Worm (Caenorhabditis elegans) whole organism, early embryonic: Measurements from ENCODE around the gene mak-1.

ENCODE experiments used
- B0310.2 ChIP-seq: sonication (generic microtip); optimal IDR thresholded peaks from 2 replicates; lab custom pipeline; 2016; ENCODE audit warnings: mild to moderate bottlenecking, missing genetic modification characterization, missing compliant biosample characterization
- F13C5.2 ChIP-seq: sonication (generic microtip); optimal IDR thresholded peaks from 2 replicates; lab custom pipeline; 2017; ENCODE audit warnings: mild to moderate bottlenecking, missing genetic modification characterization, inconsistent platforms, missing compliant biosample characterization
- aly-1 ChIP-seq: sonication (generic microtip); optimal IDR thresholded peaks from 2 replicates; lab custom pipeline; 2016; ENCODE audit warnings: missing genetic modification characterization, missing compliant biosample characterization
- ama-1 ChIP-seq: fragments of 150-350 bp; optimal IDR thresholded peaks from 2 replicates; lab custom pipeline; 2014
- ceh-13 ChIP-seq: fragments of 200-800 bp; sonication (Bioruptor generic); optimal IDR thresholded peaks from 2 replicates; lab custom pipeline; 2018; ENCODE audit warnings: mild to moderate bottlenecking, missing genetic modification characterization, missing compliant biosample characterization
- ceh-36 ChIP-seq: sonication (generic microtip); optimal IDR thresholded peaks from 2 replicates; lab custom pipeline; 2016; ENCODE audit warnings: missing genetic modification characterization, inconsistent platforms, missing compliant biosample characterization
- ets-7 ChIP-seq: sonication (generic microtip); optimal IDR thresholded peaks from 2 replicates; lab custom pipeline; 2016; ENCODE audit warnings: missing genotype, missing genetic modification characterization, missing compliant biosample characterization
- flt-1 ChIP-seq: fragments of 200-800 bp; sonication (Bioruptor generic); IDR thresholded peaks from 2 replicates; pipeline ENCODE4 v1.3.6; 2022; ENCODE audit warnings: missing genetic modification characterization, missing compliant biosample characterization
- hmbx-1 ChIP-seq: sonication (generic microtip); optimal IDR thresholded peaks from 2 replicates; lab custom pipeline; 2016; ENCODE audit warnings: mild to moderate bottlenecking, missing genetic modification characterization, missing compliant biosample characterization
- hmg-4 ChIP-seq: fragments of 200-800 bp; sonication (Bioruptor generic); optimal IDR thresholded peaks from 2 replicates; lab custom pipeline; 2018; ENCODE audit warnings: mild to moderate bottlenecking, missing genetic modification characterization, missing compliant biosample characterization
- hnd-1 ChIP-seq: sonication (generic microtip); optimal IDR thresholded peaks from 2 replicates; lab custom pipeline; 2016; ENCODE audit warnings: missing genetic modification characterization, missing compliant biosample characterization
- pes-1 ChIP-seq: fragments of 200-800 bp; sonication (Bioruptor generic); IDR thresholded peaks from 2 replicates; pipeline ENCODE4 v1.3.6; 2022; ENCODE audit warnings: missing genetic modification reagents, missing genetic modification characterization, missing compliant biosample characterization
- scrt-1 ChIP-seq: fragments of 200-800 bp; sonication (Bioruptor generic); IDR thresholded peaks from 2 replicates; pipeline ENCODE4 v1.3.6; 2022; ENCODE audit warnings: missing genetic modification characterization, missing compliant biosample characterization
- sea-1 ChIP-seq: fragments of 200-800 bp; sonication (Bioruptor generic); conservative IDR thresholded peaks from 2 replicates; pipeline ENCODE4 v1.3.6; 2022; ENCODE audit warnings: missing genetic modification characterization, missing compliant biosample characterization
- tbx-11 ChIP-seq: fragments of 200-800 bp; sonication (Bioruptor generic); IDR thresholded peaks from 2 replicates; pipeline ENCODE4 v1.3.6; 2022; ENCODE audit warnings: missing genetic modification characterization, missing compliant biosample characterization
- tbx-37 ChIP-seq: fragments of 200-800 bp; sonication (Bioruptor generic); conservative IDR thresholded peaks from 2 replicates; pipeline ENCODE4 v1.3.6; 2022; ENCODE audit warnings: missing genetic modification reagents, missing genetic modification characterization, missing compliant biosample characterization
- tra-4 ChIP-seq: sonication (generic microtip); optimal IDR thresholded peaks from 2 replicates; lab custom pipeline; 2017; ENCODE audit warnings: missing genetic modification characterization, missing compliant biosample characterization

The mak-1 gene

DNA sequence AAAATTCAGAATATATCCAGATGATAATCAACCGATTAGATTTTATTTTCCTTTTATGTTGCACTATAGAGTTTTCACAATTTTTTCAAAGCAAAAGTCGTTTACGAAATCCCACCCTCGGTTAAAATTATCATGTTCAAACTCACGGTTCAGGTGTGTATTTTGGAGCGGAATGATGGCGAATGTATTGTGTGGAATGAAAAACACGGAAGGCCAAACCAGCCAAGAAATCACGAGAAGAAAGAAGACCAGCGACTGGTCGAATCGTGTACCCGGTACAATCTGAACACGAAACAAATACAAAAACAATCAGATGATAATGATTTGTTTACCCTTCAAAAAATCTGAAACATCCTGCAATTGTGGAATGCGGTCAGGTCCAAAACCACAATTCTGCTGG lies 19.5 kb downstream of the mak-1 start:
- TF ChIP-seq B0310.2 (tag; lab: Kevin White, UChicago) = no peak

DNA sequence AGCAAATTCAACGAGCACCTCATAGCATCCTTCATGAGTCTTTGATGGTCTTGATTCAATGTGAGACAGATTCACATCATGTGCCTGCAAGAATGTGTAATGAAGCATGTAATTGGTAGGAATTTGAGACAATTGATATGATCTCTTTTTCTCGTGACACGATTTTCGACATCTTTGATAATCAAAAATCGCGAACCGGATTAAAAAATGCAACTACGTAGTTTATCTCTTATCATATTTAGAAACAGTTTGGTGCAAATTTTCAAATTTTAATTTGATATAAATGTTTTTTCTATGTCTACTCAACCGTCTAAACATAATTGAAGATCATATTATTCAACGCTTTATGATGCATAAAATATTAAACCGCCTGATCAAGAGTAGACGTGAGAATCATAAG lies 20.5 kb downstream of the mak-1 start:
- TF ChIP-seq hnd-1 (tag; lab: Kevin White, UChicago) (no peak), aly-1 (tag; lab: Kevin White, UChicago) (no peak), hmbx-1 (tag; lab: Kevin White, UChicago) (no peak), ama-1 (no peak), ceh-36 (tag; lab: Kevin White, UChicago) (no peak), scrt-1 (GFP tag; lab: Robert Waterston, UW) (no peak), tbx-11 (GFP tag; lab: Robert Waterston, UW) (no peak), flt-1 (GFP tag; lab: Robert Waterston, UW) (no peak)

DNA sequence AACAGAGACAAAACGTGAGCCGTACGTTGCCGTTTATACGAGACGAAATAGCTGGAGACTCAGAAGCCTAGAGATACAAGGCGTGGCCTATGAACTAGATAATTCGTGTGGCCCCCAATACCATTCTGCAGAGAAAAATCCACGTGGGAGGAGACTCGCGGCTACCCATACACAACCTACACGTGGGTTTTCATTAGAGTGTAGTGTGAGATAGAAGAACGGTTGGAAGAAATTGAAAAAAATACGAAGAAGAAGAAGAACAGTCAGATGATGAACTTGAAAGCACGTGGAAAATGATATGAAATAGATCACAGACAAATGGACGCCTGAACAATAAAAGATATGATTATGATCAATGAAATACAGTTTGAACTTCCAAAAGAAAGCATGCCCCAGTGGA lies 21.3 kb downstream of the mak-1 start:
- no peak for TF ChIP-seq hmbx-1 (tag; lab: Kevin White, UChicago)
- no peak for TF ChIP-seq sea-1 (GFP tag; lab: Robert Waterston, UW)
- no peak for TF ChIP-seq hmg-4 (GFP tag; lab: Kevin White, UChicago)
- TF ChIP-seq ceh-36 (tag; lab: Kevin White, UChicago) = no peak
- no peak for TF ChIP-seq scrt-1 (GFP tag; lab: Robert Waterston, UW)
- TF ChIP-seq B0310.2 (tag; lab: Kevin White, UChicago) = no peak
- TF ChIP-seq tbx-11 (GFP tag; lab: Robert Waterston, UW) = no peak
- TF ChIP-seq tbx-37 (GFP tag; lab: Robert Waterston, UW) = no peak
- no peak for TF ChIP-seq pes-1 (GFP tag; lab: Robert Waterston, UW)
- TF ChIP-seq hnd-1 (tag; lab: Kevin White, UChicago) = no peak
- no peak for TF ChIP-seq tra-4 (tag; lab: Kevin White, UChicago)
- TF ChIP-seq ama-1 = no peak
- TF ChIP-seq aly-1 (tag; lab: Kevin White, UChicago) = no peak
- TF ChIP-seq ceh-13 = no peak
- TF ChIP-seq F13C5.2 = no peak
- no peak for TF ChIP-seq ets-7 (tag; lab: Kevin White, UChicago)

DNA sequence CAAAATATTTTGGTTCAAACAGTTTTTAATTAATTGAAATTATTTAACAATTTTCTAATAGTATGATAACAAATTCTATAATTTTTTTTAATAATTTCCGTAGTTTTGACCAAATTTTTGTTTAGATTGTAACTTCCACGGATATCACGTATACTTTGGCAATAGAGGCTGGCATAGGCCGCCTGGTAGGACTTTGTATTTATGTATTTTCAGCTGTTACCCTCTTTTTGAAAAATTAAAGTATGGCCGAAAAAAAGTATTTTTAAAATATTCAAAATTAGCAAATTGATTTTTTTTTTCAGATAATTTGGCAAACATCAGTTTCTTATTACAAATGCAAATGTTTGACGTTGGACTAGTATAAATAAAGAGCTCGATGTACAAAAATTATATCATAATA lies 22.6 kb downstream of the mak-1 start, which contains the start of the genes nsph-1.1 and K08F8.15:
TSS of gene nsph-1.1 (plus strand) at position 301 of the 400 bp plus-strand sequence.
TSS of gene K08F8.15 (plus strand) at position 335 of the 400 bp plus-strand sequence.
- TF ChIP-seq sea-1 (GFP tag; lab: Robert Waterston, UW) (no peak), scrt-1 (GFP tag; lab: Robert Waterston, UW) (no peak), ceh-36 (tag; lab: Kevin White, UChicago) (no peak), tra-4 (tag; lab: Kevin White, UChicago) (no peak), hmbx-1 (tag; lab: Kevin White, UChicago) (no peak), tbx-37 (GFP tag; lab: Robert Waterston, UW) (no peak), B0310.2 (tag; lab: Kevin White, UChicago) (no peak), hnd-1 (tag; lab: Kevin White, UChicago) (no peak)

DNA sequence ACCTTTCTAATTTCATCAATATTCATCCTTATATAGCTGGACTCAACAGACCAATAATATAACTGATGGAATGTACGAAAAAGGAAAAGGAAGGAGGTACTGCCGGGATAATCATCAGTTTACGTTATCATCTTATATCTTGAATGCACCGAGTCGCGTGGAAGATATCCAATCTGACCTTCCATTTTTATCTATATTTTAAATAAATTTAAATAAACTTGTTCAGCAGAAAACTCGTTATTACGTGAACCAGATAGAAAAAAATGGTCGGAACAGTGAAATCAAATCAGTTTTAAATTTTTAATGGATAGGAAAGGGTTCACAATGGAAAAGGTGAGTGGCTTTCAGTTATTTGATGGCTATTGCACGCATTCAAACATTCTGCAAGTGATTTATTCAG lies 23.0 kb downstream of the mak-1 start, which contains the start of gene pah-1:
TSS of gene pah-1 (minus strand) at position 101 of the 400 bp plus-strand sequence.
- TF ChIP-seq sea-1 (GFP tag; lab: Robert Waterston, UW) (no peak), ama-1 (no peak)

DNA sequence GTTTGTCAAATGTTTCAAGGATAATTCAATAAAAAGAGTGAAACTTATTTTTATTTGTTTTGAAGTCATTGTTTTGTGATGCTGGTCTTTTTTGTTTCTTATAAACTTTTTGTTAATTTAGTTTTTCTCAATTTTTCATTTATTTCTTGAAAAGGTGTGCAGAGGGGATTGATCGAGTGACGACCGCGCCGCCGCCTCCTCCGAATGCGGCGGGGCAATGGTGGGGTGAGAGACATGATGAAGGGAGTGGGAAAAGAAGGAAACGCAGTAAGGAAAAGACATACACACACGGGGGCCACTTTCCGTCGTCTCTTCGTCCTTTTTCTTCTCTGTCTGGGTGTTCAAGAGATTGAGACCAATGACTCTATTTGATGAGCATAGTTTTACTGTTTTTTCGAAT lies 25.5 kb downstream of the mak-1 start:
- TF ChIP-seq tbx-11 (GFP tag; lab: Robert Waterston, UW) (no peak), F13C5.2 (peak; percentile 53), hmg-4 (GFP tag; lab: Kevin White, UChicago) (peak; percentile 69)

DNA sequence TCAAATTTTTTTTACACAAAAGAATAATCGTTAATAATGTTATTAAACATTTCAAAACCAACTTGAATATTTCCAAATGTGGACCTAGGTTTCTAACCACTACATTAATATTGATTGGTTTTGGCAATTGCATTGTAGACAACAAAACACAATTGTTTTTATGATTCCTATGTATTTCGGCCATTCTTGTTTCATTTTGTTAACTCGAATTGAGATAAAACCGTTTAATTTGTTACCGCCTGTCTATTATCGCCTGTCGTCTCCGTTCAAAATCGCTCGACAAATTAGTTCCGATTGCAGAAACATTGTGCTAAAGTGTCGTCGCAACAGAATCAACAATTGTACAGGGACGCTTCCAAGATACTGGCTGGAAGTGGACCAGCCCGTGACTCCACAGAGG lies 26.8 kb downstream of the mak-1 start, which contains the start of gene let-19:
TSS of gene let-19 (plus strand) at position 301 of the 400 bp plus-strand sequence.
- TF ChIP-seq tbx-11 (GFP tag; lab: Robert Waterston, UW) (no peak), hnd-1 (tag; lab: Kevin White, UChicago) (no peak), ama-1 (no peak), hmbx-1 (tag; lab: Kevin White, UChicago) (no peak), scrt-1 (GFP tag; lab: Robert Waterston, UW) (no peak), pes-1 (GFP tag; lab: Robert Waterston, UW) (no peak), sea-1 (GFP tag; lab: Robert Waterston, UW) (no peak), ets-7 (tag; lab: Kevin White, UChicago) (no peak), ceh-36 (tag; lab: Kevin White, UChicago) (no peak), tra-4 (tag; lab: Kevin White, UChicago) (no peak), aly-1 (tag; lab: Kevin White, UChicago) (no peak), hmg-4 (GFP tag; lab: Kevin White, UChicago) (no peak), B0310.2 (tag; lab: Kevin White, UChicago) (no peak), flt-1 (GFP tag; lab: Robert Waterston, UW) (no peak), ceh-13 (no peak), tbx-37 (GFP tag; lab: Robert Waterston, UW) (no peak), F13C5.2 (no peak)

DNA sequence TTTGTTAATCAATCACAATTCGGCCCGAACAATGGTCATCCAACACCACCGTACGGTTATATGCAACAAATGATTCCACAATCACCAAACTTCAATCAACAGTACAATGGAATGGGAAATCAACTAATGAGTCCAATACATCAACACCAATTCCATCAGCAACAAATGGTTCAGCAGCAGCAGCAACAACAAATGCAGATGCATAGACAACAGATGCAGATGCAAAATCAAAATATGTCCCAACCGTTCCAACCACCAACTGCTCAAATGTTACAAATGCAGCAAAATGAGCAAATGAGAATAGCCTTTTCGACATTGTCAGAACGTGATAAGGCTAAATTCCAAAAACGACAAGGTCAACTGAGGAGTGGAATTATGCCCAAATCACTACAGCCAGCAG lies 32.6 kb downstream of the mak-1 start:
- TF ChIP-seq tbx-37 (GFP tag; lab: Robert Waterston, UW) = no peak
- TF ChIP-seq F13C5.2 = no peak
- no peak for TF ChIP-seq scrt-1 (GFP tag; lab: Robert Waterston, UW)
- TF ChIP-seq hmbx-1 (tag; lab: Kevin White, UChicago) = no peak
- TF ChIP-seq B0310.2 (tag; lab: Kevin White, UChicago) = no peak
- no peak for TF ChIP-seq flt-1 (GFP tag; lab: Robert Waterston, UW)
- no peak for TF ChIP-seq ama-1
- no peak for TF ChIP-seq tra-4 (tag; lab: Kevin White, UChicago)
- TF ChIP-seq ceh-13 = no peak
- TF ChIP-seq ets-7 (tag; lab: Kevin White, UChicago) = no peak
- TF ChIP-seq tbx-11 (GFP tag; lab: Robert Waterston, UW) = no peak
- no peak for TF ChIP-seq sea-1 (GFP tag; lab: Robert Waterston, UW)
- no peak for TF ChIP-seq pes-1 (GFP tag; lab: Robert Waterston, UW)
- no peak for TF ChIP-seq hnd-1 (tag; lab: Kevin White, UChicago)
- no peak for TF ChIP-seq aly-1 (tag; lab: Kevin White, UChicago)
- TF ChIP-seq ceh-36 (tag; lab: Kevin White, UChicago) = no peak
- no peak for TF ChIP-seq hmg-4 (GFP tag; lab: Kevin White, UChicago)
